Worm (Caenorhabditis elegans) whole organism, L2 larva: Measurements from ENCODE around the gene msp-142.

Source experiments
- F13H6.1 ChIP-seq: sonication (generic microtip); optimal IDR thresholded peaks from 2 replicates; lab custom pipeline; 2016; ENCODE audit warnings: missing genetic modification characterization, missing compliant biosample characterization
- R02D3.7 ChIP-seq: fragments of 150-350 bp; optimal IDR thresholded peaks from 2 replicates; lab custom pipeline; 2014; ENCODE audit warnings: missing biosample characterization, missing genetic modification characterization
- ZK546.5 ChIP-seq: sonication (generic microtip); optimal IDR thresholded peaks from 2 replicates; lab custom pipeline; 2017; ENCODE audit warnings: missing biosample characterization, missing genetic modification characterization
- ama-1 ChIP-seq: fragments of 150-350 bp; optimal IDR thresholded peaks from 2 replicates; lab custom pipeline; 2018; ENCODE audit warnings: inconsistent platforms
- elt-3 ChIP-seq: sonication (generic microtip); optimal IDR thresholded peaks from 2 replicates; lab custom pipeline; 2017; ENCODE audit warnings: missing biosample characterization, missing genetic modification characterization
- nhr-11 ChIP-seq: fragments of 150-350 bp; optimal IDR thresholded peaks from 2 replicates; lab custom pipeline; 2014; ENCODE audit warnings: missing biosample characterization, missing genetic modification characterization
- nhr-12 ChIP-seq: fragments of 150-350 bp; optimal IDR thresholded peaks from 2 replicates; lab custom pipeline; 2014; ENCODE audit warnings: missing biosample characterization, missing genetic modification characterization
- unc-55 ChIP-seq: fragments of 150-350 bp; sonication (generic microtip); optimal IDR thresholded peaks from 3 replicates; lab custom pipeline; 2014; ENCODE audit warnings: missing biosample characterization, missing genetic modification reagents, missing genetic modification characterization
- unc-62 ChIP-seq: fragments of 150-350 bp; optimal IDR thresholded peaks from 2 replicates; lab custom pipeline; 2014; ENCODE audit warnings: missing biosample characterization, missing genetic modification reagents, missing genetic modification characterization

ce11 chrII:5768274-5768820 is 29.4 kb upstream of the msp-142 start:
- no peak for TF ChIP-seq R02D3.7 (tag; lab: Kevin White, UChicago)
- no peak for TF ChIP-seq ama-1 (lab: Kevin White, UChicago)
- TF ChIP-seq ZK546.5 (tag; lab: Kevin White, UChicago), result no peak
- no peak for TF ChIP-seq unc-55 (GFP tag; lab: Kevin White, UChicago)
- no peak for TF ChIP-seq nhr-12 (tag; lab: Kevin White, UChicago)
- no peak for TF ChIP-seq nhr-11 (tag; lab: Kevin White, UChicago)
- TF ChIP-seq F13H6.1 (tag; lab: Kevin White, UChicago), result no peak
- no peak for TF ChIP-seq unc-62 (GFP tag; lab: Kevin White, UChicago)
- TF ChIP-seq elt-3 (tag; lab: Kevin White, UChicago), result no peak
